Fruit fly (Drosophila melanogaster) whole organism, embryonic: ENCODE data around the gene CG5938.

Experiments
- B-H1 ChIP-seq: fragments of 200-800 bp; sonication (Bioruptor generic); IDR thresholded peaks from 3 replicates; pipeline ENCODE4 v1.3.6; 2022; ENCODE audit warnings: missing biosample characterization, missing genetic modification characterization
- CG11247 ChIP-seq: fragments of 200-800 bp; sonication (Bioruptor generic); IDR thresholded peaks from 2 replicates; pipeline ENCODE4 v1.3.6; 2022; ENCODE audit warnings: missing biosample characterization, missing genetic modification characterization
- CG11696 ChIP-seq: fragments of 200-800 bp; sonication (Bioruptor generic); IDR thresholded peaks from 2 replicates; pipeline ENCODE4 v1.3.6; 2022; ENCODE audit warnings: missing biosample characterization, missing genetic modification characterization
- CG13775 ChIP-seq: fragments of 200-800 bp; sonication (Bioruptor generic); optimal IDR thresholded peaks from 3 replicates; lab custom pipeline; 2017; ENCODE audit warnings: missing biosample characterization, mild to moderate bottlenecking, missing genetic modification characterization
- CG15696 ChIP-seq: fragments of 200-800 bp; sonication (Bioruptor generic); optimal IDR thresholded peaks from 2 replicates; lab custom pipeline; 2019; ENCODE audit warnings: missing biosample characterization, mild to moderate bottlenecking, missing genetic modification characterization, moderate library complexity
- CG1603 ChIP-seq: fragments of 200-800 bp; sonication (Bioruptor generic); optimal IDR thresholded peaks from 2 replicates; lab custom pipeline; 2019; ENCODE audit warnings: missing biosample characterization, mild to moderate bottlenecking, missing genetic modification characterization, moderate library complexity
- CG1647 ChIP-seq: fragments of 200-800 bp; sonication (Bioruptor generic); optimal IDR thresholded peaks from 3 replicates; lab custom pipeline; 2016; ENCODE audit warnings: missing biosample characterization, missing genetic modification characterization
- CG2202 ChIP-seq: fragments of 200-800 bp; sonication (Bioruptor generic); optimal IDR thresholded peaks from 2 replicates; lab custom pipeline; 2018; ENCODE audit warnings: missing biosample characterization, mild to moderate bottlenecking, missing genetic modification characterization
- CG2712 ChIP-seq: fragments of 200-800 bp; optimal IDR thresholded peaks from 3 replicates; lab custom pipeline; 2019; ENCODE audit warnings: missing biosample characterization, mild to moderate bottlenecking, missing genetic modification characterization, moderate library complexity
- CG31388 ChIP-seq: fragments of 200-800 bp; sonication (Bioruptor generic); optimal IDR thresholded peaks from 2 replicates; lab custom pipeline; 2016; ENCODE audit warnings: missing biosample characterization, missing genetic modification characterization
- CG32767 ChIP-seq: fragments of 200-800 bp; sonication (Bioruptor generic); IDR thresholded peaks from 2 replicates; pipeline ENCODE4 v1.3.6; 2022; ENCODE audit warnings: missing biosample characterization, missing genetic modification characterization
- CG3281 ChIP-seq: fragments of 200-800 bp; sonication (Bioruptor generic); optimal IDR thresholded peaks from 3 replicates; lab custom pipeline; 2017; ENCODE audit warnings: missing biosample characterization, mild to moderate bottlenecking, missing genetic modification characterization
- CG33213 ChIP-seq: fragments of 200-800 bp; sonication (Bioruptor generic); optimal IDR thresholded peaks from 3 replicates; lab custom pipeline; 2016; ENCODE audit warnings: missing biosample characterization, missing genetic modification characterization
- CG34422 ChIP-seq: fragments of 200-800 bp; sonication (Bioruptor generic); IDR thresholded peaks from 3 replicates; pipeline ENCODE4 v1.3.6; 2022; ENCODE audit warnings: missing biosample characterization, missing genetic modification characterization
- CG3838 ChIP-seq: fragments of 200-800 bp; sonication (Bioruptor generic); optimal IDR thresholded peaks from 3 replicates; lab custom pipeline; 2016; ENCODE audit warnings: missing biosample characterization, missing genetic modification characterization
- CG3995 ChIP-seq: fragments of 200-800 bp; sonication (Bioruptor generic); optimal IDR thresholded peaks from 3 replicates; lab custom pipeline; 2016; ENCODE audit warnings: missing biosample characterization, missing genetic modification characterization
- CG4424 ChIP-seq: fragments of 200-800 bp; sonication (Bioruptor generic); optimal IDR thresholded peaks from 3 replicates; lab custom pipeline; 2016; ENCODE audit warnings: missing biosample characterization, missing genetic modification characterization
- D19B ChIP-seq: fragments of 200-800 bp; sonication (Bioruptor generic); optimal IDR thresholded peaks from 2 replicates; lab custom pipeline; 2017; ENCODE audit warnings: missing biosample characterization, mild to moderate bottlenecking, missing genetic modification characterization
- Dbx ChIP-seq: fragments of 200-800 bp; sonication (Bioruptor generic); IDR thresholded peaks from 3 replicates; pipeline ENCODE4 v1.3.6; 2022; ENCODE audit warnings: missing biosample characterization, missing genetic modification characterization
- Dfd ChIP-seq, 2 experiments: fragments of >200 bp; optimal IDR thresholded peaks; 2 replicates each; lab custom pipeline; 2017; ENCODE audit warnings: missing biosample characterization in 2 of 2, missing genetic modification characterization in 2 of 2
- Dip2 ChIP-seq: fragments of 200-800 bp; sonication (Bioruptor generic); IDR thresholded peaks from 2 replicates; pipeline ENCODE4 v1.3.6; 2022; ENCODE audit warnings: missing biosample characterization, missing genetic modification characterization
- Doc2 ChIP-seq: fragments of 200-800 bp; sonication (Bioruptor generic); IDR thresholded peaks from 2 replicates; pipeline ENCODE4 v1.3.6; 2022; ENCODE audit warnings: missing biosample characterization, missing genetic modification characterization
- Fer3 ChIP-seq: fragments of 200-800 bp; sonication (Bioruptor generic); optimal IDR thresholded peaks from 2 replicates; lab custom pipeline; 2018; ENCODE audit warnings: missing biosample characterization, mild to moderate bottlenecking, missing genetic modification characterization, moderate library complexity
- Gsc ChIP-seq: fragments of 200-800 bp; sonication (Bioruptor generic); IDR thresholded peaks from 2 replicates; pipeline ENCODE4 v1.3.6; 2022; ENCODE audit warnings: missing biosample characterization, missing genetic modification characterization
- Hmx ChIP-seq: fragments of 200-800 bp; sonication (Bioruptor generic); optimal IDR thresholded peaks from 2 replicates; lab custom pipeline; 2016; ENCODE audit warnings: missing biosample characterization, missing genetic modification characterization
- MBD-R2 ChIP-seq: fragments of 200-800 bp; sonication (Bioruptor generic); IDR thresholded peaks from 2 replicates; pipeline ENCODE4 v1.3.6; 2022; ENCODE audit warnings: missing biosample characterization, missing genetic modification characterization
- Nf-YC ChIP-seq: fragments of 200-800 bp; optimal IDR thresholded peaks from 3 replicates; lab custom pipeline; 2019; ENCODE audit warnings: missing biosample characterization, mild to moderate bottlenecking, missing genetic modification characterization, moderate library complexity
- Six4 ChIP-seq: fragments of 200-800 bp; sonication (Bioruptor generic); optimal IDR thresholded peaks from 2 replicates; lab custom pipeline; 2016; ENCODE audit warnings: missing biosample characterization, missing genetic modification characterization
- Sry-δ ChIP-seq: fragments of 200-800 bp; sonication (Bioruptor generic); optimal IDR thresholded peaks from 2 replicates; lab custom pipeline; 2016; ENCODE audit warnings: missing biosample characterization, missing genetic modification characterization
- Usf ChIP-seq: fragments of 200-800 bp; sonication (Bioruptor generic); optimal IDR thresholded peaks from 2 replicates; lab custom pipeline; 2017; ENCODE audit warnings: missing genotype, missing biosample characterization, missing genetic modification characterization
- cwo ChIP-seq: fragments of 200-800 bp; sonication (Bioruptor generic); optimal IDR thresholded peaks from 3 replicates; lab custom pipeline; 2017; ENCODE audit warnings: missing biosample characterization, missing genetic modification characterization, mild to moderate bottlenecking, moderate library complexity, missing genetic modification reagents
- ewg ChIP-seq: fragments of 200-800 bp; sonication (Bioruptor generic); optimal IDR thresholded peaks from 3 replicates; lab custom pipeline; 2017; ENCODE audit warnings: mild to moderate bottlenecking, missing biosample characterization, missing genetic modification reagents, missing genetic modification characterization
- grau ChIP-seq: fragments of 200-800 bp; optimal IDR thresholded peaks from 3 replicates; lab custom pipeline; 2019; ENCODE audit warnings: missing biosample characterization, mild to moderate bottlenecking, missing genetic modification characterization, moderate library complexity
- klu ChIP-seq: fragments of 200-800 bp; sonication (Bioruptor generic); IDR thresholded peaks from 2 replicates; pipeline ENCODE4 v1.3.6; 2022; ENCODE audit warnings: missing biosample characterization, missing genetic modification characterization
- lab ChIP-seq: fragments of 200-800 bp; sonication (Bioruptor generic); optimal IDR thresholded peaks from 3 replicates; lab custom pipeline; 2017; ENCODE audit warnings: missing biosample characterization, missing genetic modification characterization, mild to moderate bottlenecking, moderate library complexity, missing genetic modification reagents
- nau ChIP-seq: fragments of 200-800 bp; sonication (Bioruptor generic); optimal IDR thresholded peaks from 3 replicates; lab custom pipeline; 2017; ENCODE audit warnings: missing biosample characterization, mild to moderate bottlenecking, missing genetic modification characterization, missing genetic modification reagents
- nom ChIP-seq: fragments of 200-800 bp; sonication (Bioruptor generic); optimal IDR thresholded peaks from 2 replicates; lab custom pipeline; 2017; ENCODE audit warnings: missing biosample characterization, missing genetic modification characterization, mild to moderate bottlenecking, moderate library complexity, missing genetic modification reagents
- oc ChIP-seq: fragments of 200-800 bp; sonication (Bioruptor generic); optimal IDR thresholded peaks from 2 replicates; lab custom pipeline; 2018; ENCODE audit warnings: missing biosample characterization, mild to moderate bottlenecking, missing genetic modification characterization, moderate library complexity
- onecut ChIP-seq: fragments of 200-800 bp; sonication (Bioruptor generic); IDR thresholded peaks from 2 replicates; pipeline ENCODE4 v1.3.6; 2022; ENCODE audit warnings: missing biosample characterization, missing genetic modification characterization
- row ChIP-seq: fragments of 200-800 bp; sonication (Bioruptor generic); IDR thresholded peaks from 3 replicates; pipeline ENCODE4 v1.3.6; 2022; ENCODE audit warnings: missing biosample characterization, missing genetic modification characterization
- sna ChIP-seq: fragments of 200-800 bp; sonication (Bioruptor generic); IDR thresholded peaks from 2 replicates; pipeline ENCODE4 v1.3.6; 2022; ENCODE audit warnings: missing biosample characterization, missing genetic modification characterization; ENCODE audit not compliant: partially characterized antibody
- tll ChIP-seq, 2 experiments: fragments of 200-800 bp in 1 of 2; fragments of >200 bp in 1 of 2; sonication (Bioruptor generic) in 1 of 2; optimal IDR thresholded peaks; 2 replicates each; lab custom pipeline; 2017 to 2019; ENCODE audit warnings: missing biosample characterization in 2 of 2, missing genetic modification characterization in 2 of 2, mild to moderate bottlenecking in 1 of 2, moderate library complexity in 1 of 2
- unc-4 ChIP-seq: fragments of 200-800 bp; sonication (Bioruptor generic); IDR thresholded peaks from 2 replicates; pipeline ENCODE4 v1.3.6; 2022; ENCODE audit warnings: missing biosample characterization, missing genetic modification characterization; ENCODE audit not compliant: partially characterized antibody
- wek ChIP-seq: fragments of 200-800 bp; sonication (Bioruptor generic); optimal IDR thresholded peaks from 3 replicates; lab custom pipeline; 2018; ENCODE audit warnings: missing biosample characterization, mild to moderate bottlenecking, missing genetic modification characterization, moderate library complexity

Gene CG5938

DNA sequence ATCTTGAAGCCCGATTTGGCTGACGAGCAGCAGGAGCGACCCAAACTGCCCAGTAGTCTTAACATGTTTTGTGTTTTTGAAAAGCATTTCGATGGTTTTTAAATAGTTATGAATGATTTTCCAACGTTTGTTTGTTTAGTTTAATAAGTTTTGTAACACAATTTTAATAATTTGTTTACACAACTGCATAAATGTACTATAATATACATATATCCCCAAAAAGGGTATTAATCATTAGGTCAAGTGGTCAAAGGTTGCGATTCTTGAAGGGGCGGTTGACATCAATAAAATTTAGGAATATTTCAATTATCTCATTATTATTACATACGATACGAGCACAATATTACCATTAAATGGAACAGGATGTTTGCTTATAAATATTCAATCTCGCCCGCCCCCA is 45.2 kb upstream of the CG5938 start, which contains the start of gene CG42814:
TSS of gene CG42814 (minus strand) at position 101 of the 400 bp plus-strand sequence.
- TF ChIP-seq Dip2: no peak
- no peak for TF ChIP-seq oc (tag; lab: Kevin White, UChicago)
- no peak for TF ChIP-seq tll (GFP tag; optimal IDR thresholded peaks at IDR 0.05; lab: Kevin White, UChicago)
- TF ChIP-seq Six4 (GFP tag; lab: Kevin White, UChicago): no peak
- no peak for TF ChIP-seq Dfd (GFP tag; optimal IDR thresholded peaks at IDR 0.05; lab: Kevin White, UChicago)
- TF ChIP-seq CG33213: no peak
- no peak for TF ChIP-seq nau (GFP tag; lab: Kevin White, UChicago)
- TF ChIP-seq unc-4 (GFP tag; lab: Robert Waterston, UW): no peak
- no peak for TF ChIP-seq Gsc
- TF ChIP-seq Fer3 (tag; lab: Kevin White, UChicago): no peak
- TF ChIP-seq Usf (GFP tag; lab: Kevin White, UChicago): no peak
- TF ChIP-seq nom: no peak
- TF ChIP-seq B-H1 (GFP tag; lab: Robert Waterston, UW): no peak
- no peak for TF ChIP-seq Hmx (GFP tag; lab: Kevin White, UChicago)
- no peak for TF ChIP-seq CG4424
- no peak for TF ChIP-seq Nf-YC
- TF ChIP-seq CG3838 (GFP tag; lab: Kevin White, UChicago): no peak
- TF ChIP-seq CG13775: no peak
- TF ChIP-seq, all 482 proteins: peak for 0

DNA sequence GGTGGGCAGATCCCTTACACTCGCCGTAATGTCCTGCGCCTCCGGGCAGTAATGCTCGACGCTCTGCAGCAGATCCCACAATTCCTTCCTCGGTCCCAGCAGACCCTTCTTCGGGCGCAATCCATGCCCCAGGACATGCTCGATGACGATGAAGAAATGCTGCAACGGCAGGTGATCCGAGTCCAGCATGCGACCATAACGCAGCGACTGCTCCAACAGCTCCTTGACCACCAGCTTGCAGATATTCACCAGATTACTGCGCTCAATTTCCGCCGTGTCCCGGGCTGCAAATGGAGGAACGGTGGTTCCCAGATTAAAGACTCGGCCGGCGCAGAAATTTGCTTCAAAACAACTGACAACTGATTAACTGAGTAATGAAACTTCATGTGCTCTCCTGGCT is 41.2 kb upstream of the CG5938 start, which contains the start of gene CG31068:
TSS of gene CG31068 (plus strand) at position 301 of the 400 bp plus-strand sequence.
- TF ChIP-seq CG1647 (GFP tag; lab: Kevin White, UChicago) (no peak), CG3281 (GFP tag; lab: Kevin White, UChicago) (no peak), CG2202 (tag; lab: Kevin White, UChicago) (no peak), CG2712 (tag; lab: Kevin White, UChicago) (no peak), CG31388 (no peak), D19B (GFP tag; lab: Kevin White, UChicago) (no peak), CG15696 (tag; lab: Kevin White, UChicago) (no peak), CG32767 (GFP tag; lab: Robert Waterston, UW) (no peak), Dip2 (no peak), sna (GFP tag; lab: Robert Waterston, UW) (no peak), CG1603 (tag; lab: Kevin White, UChicago) (no peak)
- TF ChIP-seq, all 482 proteins: peak for 0

DNA sequence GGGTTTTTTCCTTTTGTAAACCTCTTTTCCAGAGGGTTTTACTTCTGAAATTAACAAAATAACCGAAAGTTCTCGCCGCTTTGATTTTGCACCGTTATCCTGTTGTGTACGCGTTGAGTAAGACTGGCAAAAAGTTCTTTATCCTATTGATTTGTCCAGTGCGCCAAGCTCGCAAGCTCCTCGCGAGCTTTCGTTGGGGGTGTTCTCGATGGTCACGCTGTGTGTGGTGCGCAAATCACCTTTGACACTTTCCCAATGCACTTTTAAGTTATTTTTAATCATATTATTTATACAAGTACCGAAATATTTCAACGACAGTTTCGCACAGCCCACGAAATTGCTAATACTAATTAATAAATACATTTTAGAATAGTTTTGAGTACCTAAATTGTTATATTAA is 36.6 kb upstream of the CG5938 start:
- peak; percentile 73 for TF ChIP-seq CG3995
- no peak for TF ChIP-seq grau (tag; lab: Kevin White, UChicago)
- TF ChIP-seq wek (GFP tag; lab: Kevin White, UChicago): peak; percentile 82
- no peak for TF ChIP-seq Doc2 (GFP tag; lab: Robert Waterston, UW)
- peak; percentile 96 for TF ChIP-seq onecut (GFP tag; lab: Robert Waterston, UW)
- TF ChIP-seq MBD-R2 (GFP tag; lab: Robert Waterston, UW): peak; percentile 52; the same call in 1 of the 2 replicates
- no peak for TF ChIP-seq lab
- TF ChIP-seq klu (GFP tag; lab: Robert Waterston, UW): no peak
- TF ChIP-seq row (GFP tag; lab: Robert Waterston, UW): peak; percentile 22; the same call in 1 of the 3 replicates
- no peak for TF ChIP-seq cwo (GFP tag; lab: Kevin White, UChicago)
- TF ChIP-seq ewg: peak; percentile 7
- TF ChIP-seq Dbx (GFP tag; lab: Robert Waterston, UW): no peak
- TF ChIP-seq Sry-δ (GFP tag; lab: Kevin White, UChicago): no peak
- TF ChIP-seq CG11696 (GFP tag; lab: Robert Waterston, UW): no peak
- no peak for TF ChIP-seq CG34422 (GFP tag; lab: Robert Waterston, UW)
- no peak for TF ChIP-seq CG11247
